In genomic region chr3R:8847096-8847639, dm6 we compare ENCODE assay signal across 5 fruit fly cellular contexts.
A peak's percentile ranks its signal among the peaks of the same experiment; 100 is the strongest.
TF ChIP-seq lines count a peak whose summit lies in the region.

No protein-coding gene starts in this region.

- no peak for TF ChIP-seq CTCF in whole organism, embryonic (GFP tag; optimal IDR thresholded peaks at IDR 0.05; lab: Kevin White, UChicago)

TF ChIP-seq in whole organism, adult, 20 proteins besides CTCF, POLR2A, EP300 and RAD21:
- no peak for TF ChIP-seq CG5204 (GFP tag; optimal IDR thresholded peaks at IDR 0.05; lab: Kevin White, UChicago)
- TF ChIP-seq Hr96 (GFP tag; optimal IDR thresholded peaks at IDR 0.05; lab: Kevin White, UChicago) = no peak
- peak; percentile 28 for TF ChIP-seq CG7101 (tag; optimal IDR thresholded peaks at IDR 0.05; lab: Kevin White, UChicago)
- TF ChIP-seq cnc (optimal IDR thresholded peaks at IDR 0.05; lab: Kevin White, UChicago) = no peak
- TF ChIP-seq tj (GFP tag; optimal IDR thresholded peaks at IDR 0.05; lab: Kevin White, UChicago) = peak; percentile 99
- no peak for TF ChIP-seq kay (GFP tag; lab: Kevin White, UChicago; ENCODE audit: borderline replicate concordance)
- no peak for TF ChIP-seq toe (GFP tag; optimal IDR thresholded peaks at IDR 0.05; lab: Kevin White, UChicago)
- no peak for TF ChIP-seq CG1620 (GFP tag; optimal IDR thresholded peaks at IDR 0.05; lab: Kevin White, UChicago)
- no peak for TF ChIP-seq CG11617 (GFP tag; optimal IDR thresholded peaks at IDR 0.05; lab: Kevin White, UChicago)
- no peak for TF ChIP-seq Clk (GFP tag; optimal IDR thresholded peaks at IDR 0.05; lab: Kevin White, UChicago)
- TF ChIP-seq CG7045 (GFP tag; optimal IDR thresholded peaks at IDR 0.05; lab: Kevin White, UChicago) = no peak
- TF ChIP-seq CG14711 (tag; optimal IDR thresholded peaks at IDR 0.05; lab: Kevin White, UChicago) = peak; percentile 45
- TF ChIP-seq ovo (GFP tag; optimal IDR thresholded peaks at IDR 0.05; lab: Kevin White, UChicago) = no peak
- TF ChIP-seq CG12768 (GFP tag; optimal IDR thresholded peaks at IDR 0.05; lab: Kevin White, UChicago) = no peak
- no peak for TF ChIP-seq Crg-1 (GFP tag; optimal IDR thresholded peaks at IDR 0.05; lab: Kevin White, UChicago)
- no peak for TF ChIP-seq Mnt (GFP tag; optimal IDR thresholded peaks at IDR 0.05; lab: Kevin White, UChicago)
- peak; percentile 37 for TF ChIP-seq pad (GFP tag; optimal IDR thresholded peaks at IDR 0.05; lab: Kevin White, UChicago)
- TF ChIP-seq bab1 (GFP tag; optimal IDR thresholded peaks at IDR 0.05; lab: Kevin White, UChicago) = peak; percentile 50
- no peak for TF ChIP-seq CG33017 (tag; optimal IDR thresholded peaks at IDR 0.05; lab: Kevin White, UChicago)

TF ChIP-seq in whole organism, embryonic, 481 proteins besides CTCF, POLR2A, EP300 and RAD21:
- peak; percentile 15 for TF ChIP-seq Sox102F (GFP tag; optimal IDR thresholded peaks at IDR 0.05; lab: Kevin White, UChicago)
- peak; percentile 36 for TF ChIP-seq sens (GFP tag; lab: Kevin White, UChicago)
- TF ChIP-seq gem (tag; optimal IDR thresholded peaks at IDR 0.05; lab: Kevin White, UChicago) = peak; percentile 24
- TF ChIP-seq Ptx1 (GFP tag; IDR thresholded peaks at IDR 0.05; lab: Robert Waterston, UW) = 0 out of 2 replicates have a peak, but pooled peaks have one; percentile 18
- TF ChIP-seq Drgx (GFP tag; IDR thresholded peaks at IDR 0.05; lab: Robert Waterston, UW) = peak; percentile 31; the same call in 1 of the 2 replicates
- no peak for TF ChIP-seq scrt (GFP tag; optimal IDR thresholded peaks at IDR 0.05; lab: Kevin White, UChicago)
- TF ChIP-seq bsh (GFP tag; optimal IDR thresholded peaks at IDR 0.05; lab: Kevin White, UChicago) = peak; percentile 7 to 22
- TF ChIP-seq Ssrp (tag; optimal IDR thresholded peaks at IDR 0.05; lab: Kevin White, UChicago) = peak; percentile 6
- TF ChIP-seq CG1792 (GFP tag; optimal IDR thresholded peaks at IDR 0.05; lab: Kevin White, UChicago) = no peak
- no peak for TF ChIP-seq salm (tag; optimal IDR thresholded peaks at IDR 0.05; lab: Kevin White, UChicago)
- peak; percentile 44; the same call in 2 of the 3 replicates for TF ChIP-seq row (GFP tag; IDR thresholded peaks at IDR 0.05; lab: Robert Waterston, UW)
- 0 out of 2 replicates have a peak, but pooled peaks have one; percentile 9 for TF ChIP-seq sisA (GFP tag; IDR thresholded peaks at IDR 0.05; lab: Robert Waterston, UW)
- peak; percentile 66 for TF ChIP-seq grau (tag; optimal IDR thresholded peaks at IDR 0.05; lab: Kevin White, UChicago)

TF ChIP-seq in whole organism, prepupa, 60 proteins besides CTCF, POLR2A, EP300 and RAD21 (continues in another document):
- TF ChIP-seq fd85E (GFP tag; optimal IDR thresholded peaks at IDR 0.05; lab: Kevin White, UChicago) (no peak), CG15336 (GFP tag; IDR thresholded peaks at IDR 0.05; lab: Robert Waterston, UW) (peak; percentile 55), CG16779 (tag; optimal IDR thresholded peaks at IDR 0.05; lab: Kevin White, UChicago) (no peak), pdm3 (GFP tag; optimal IDR thresholded peaks at IDR 0.05; lab: Kevin White, UChicago) (peak; percentile 66), ss (GFP tag; optimal IDR thresholded peaks at IDR 0.05; lab: Kevin White, UChicago) (peak in 1 of 2 experiments; percentile 55), Met (GFP tag; optimal IDR thresholded peaks at IDR 0.05; lab: Kevin White, UChicago) (peak; percentile 54), Ets96B (tag; optimal IDR thresholded peaks at IDR 0.05; lab: Kevin White, UChicago) (peak; percentile 43), Ets21C (GFP tag; optimal IDR thresholded peaks at IDR 0.05; lab: Kevin White, UChicago) (peak; percentile 29), acj6 (GFP tag; optimal IDR thresholded peaks at IDR 0.05; lab: Kevin White, UChicago) (peak; percentile 74), Eip78C (GFP tag; lab: Kevin White, UChicago) (peak; percentile 83), Sox102F (GFP tag; optimal IDR thresholded peaks at IDR 0.05; lab: Kevin White, UChicago) (peak; percentile 50), CG8119 (GFP tag; IDR thresholded peaks at IDR 0.05; lab: Robert Waterston, UW) (peak; percentile 59; the same call in 2 of the 3 replicates), OdsH (GFP tag; optimal IDR thresholded peaks at IDR 0.05; lab: Kevin White, UChicago) (peak; percentile 64), Smox (GFP tag; optimal IDR thresholded peaks at IDR 0.05; lab: Kevin White, UChicago) (peak; percentile 32), Hr39 (GFP tag; optimal IDR thresholded peaks at IDR 0.05; lab: Kevin White, UChicago) (peak; percentile 52), dsx (GFP tag; optimal IDR thresholded peaks at IDR 0.05; lab: Kevin White, UChicago; ENCODE audit: poor library complexity, severe bottlenecking) (peak; percentile 12), Gug (GFP tag; IDR thresholded peaks at IDR 0.05; lab: Robert Waterston, UW) (no peak), CG9139 (GFP tag; optimal IDR thresholded peaks at IDR 0.05; lab: Kevin White, UChicago) (no peak), vri (GFP tag; optimal IDR thresholded peaks at IDR 0.05; lab: Kevin White, UChicago) (no peak), dac (GFP tag; optimal IDR thresholded peaks at IDR 0.05; lab: Kevin White, UChicago) (peak; percentile 11), CG7368 (GFP tag; optimal IDR thresholded peaks at IDR 0.05; lab: Kevin White, UChicago) (no peak)

TF ChIP-seq in whole organism, pupa, 21 proteins besides CTCF, POLR2A, EP300 and RAD21:
- TF ChIP-seq CG13204 (GFP tag; optimal IDR thresholded peaks at IDR 0.05; lab: Kevin White, UChicago) (no peak), Snoo (tag; optimal IDR thresholded peaks at IDR 0.05; lab: Kevin White, UChicago) (no peak), CG4496 (GFP tag; IDR thresholded peaks at IDR 0.05; lab: Robert Waterston, UW) (peak; percentile 65; the same call in 2 of the 3 replicates), CG15710 (tag; optimal IDR thresholded peaks at IDR 0.05; lab: Kevin White, UChicago) (peak; percentile 65), CG9948 (tag; optimal IDR thresholded peaks at IDR 0.05; lab: Kevin White, UChicago) (peak; percentile 55), CG32121 (GFP tag; IDR thresholded peaks at IDR 0.05; lab: Robert Waterston, UW) (peak; percentile 44; the same call in 1 of the 2 replicates), CG14655 (GFP tag; optimal IDR thresholded peaks at IDR 0.05; lab: Kevin White, UChicago) (peak; percentile 41), Pif1B (GFP tag; optimal IDR thresholded peaks at IDR 0.05; lab: Kevin White, UChicago) (peak; percentile 45), rn (GFP tag; IDR thresholded peaks at IDR 0.05; lab: Robert Waterston, UW) (0 out of 2 replicates have a peak, but pooled peaks have one; percentile 52), CG8159 (tag; optimal IDR thresholded peaks at IDR 0.05; lab: Kevin White, UChicago) (peak; percentile 70), CG17806 (tag; optimal IDR thresholded peaks at IDR 0.05; lab: Kevin White, UChicago) (peak; percentile 59), CG34367 (tag; optimal IDR thresholded peaks at IDR 0.05; lab: Kevin White, UChicago) (peak; percentile 51), CG8301 (tag; optimal IDR thresholded peaks at IDR 0.05; lab: Kevin White, UChicago) (peak; percentile 36), D1 (tag; optimal IDR thresholded peaks at IDR 0.05; lab: Kevin White, UChicago) (no peak), Pif1A (GFP tag; optimal IDR thresholded peaks at IDR 0.05; lab: Kevin White, UChicago) (peak; percentile 63), gl (tag; optimal IDR thresholded peaks at IDR 0.05; lab: Kevin White, UChicago) (no peak), EcR (GFP tag; optimal IDR thresholded peaks at IDR 0.05; lab: Kevin White, UChicago) (no peak), CG10348 (GFP tag; IDR thresholded peaks at IDR 0.05; lab: Robert Waterston, UW) (no peak), CG12605 (GFP tag; IDR thresholded peaks at IDR 0.05; lab: Robert Waterston, UW) (no peak), Ets98B (GFP tag; IDR thresholded peaks at IDR 0.05; lab: Robert Waterston, UW) (peak; percentile 60; the same call in 1 of the 2 replicates), fd96Ca (GFP tag; IDR thresholded peaks at IDR 0.05; lab: Robert Waterston, UW) (no peak; the same call in 2 of the 3 replicates)

TF ChIP-seq in whole organism, wandering third instar larva, 38 proteins besides CTCF, POLR2A, EP300 and RAD21 (continues in another document):
- no peak for TF ChIP-seq dsf (GFP tag; optimal IDR thresholded peaks at IDR 0.05; lab: Kevin White, UChicago; ENCODE audit: borderline replicate concordance)
- no peak for TF ChIP-seq CG32264 (GFP tag; optimal IDR thresholded peaks at IDR 0.05; lab: Kevin White, UChicago)
- peak; percentile 15 for TF ChIP-seq Hnf4 (GFP tag; optimal IDR thresholded peaks at IDR 0.05; lab: Kevin White, UChicago)
- peak; percentile 37 for TF ChIP-seq h (GFP tag; optimal IDR thresholded peaks at IDR 0.05; lab: Kevin White, UChicago)
- no peak for TF ChIP-seq GATAd (GFP tag; optimal IDR thresholded peaks at IDR 0.05; lab: Kevin White, UChicago)
- TF ChIP-seq ey (GFP tag; optimal IDR thresholded peaks at IDR 0.05; lab: Kevin White, UChicago) = peak; percentile 54
- TF ChIP-seq woc (GFP tag; optimal IDR thresholded peaks at IDR 0.05; lab: Kevin White, UChicago) = peak; percentile 11
- TF ChIP-seq br (GFP tag; optimal IDR thresholded peaks at IDR 0.05; lab: Kevin White, UChicago) = peak; percentile 9
- no peak for TF ChIP-seq Vsx2 (GFP tag; optimal IDR thresholded peaks at IDR 0.05; lab: Kevin White, UChicago; ENCODE audit: partially characterized antibody)
- TF ChIP-seq Rel (GFP tag; optimal IDR thresholded peaks at IDR 0.05; lab: Kevin White, UChicago) = no peak
- no peak for TF ChIP-seq Rel (tag; optimal IDR thresholded peaks at IDR 0.05; lab: Kevin White, UChicago)
- no peak for TF ChIP-seq Sp1 (GFP tag; optimal IDR thresholded peaks at IDR 0.05; lab: Kevin White, UChicago)
- TF ChIP-seq brk (GFP tag; optimal IDR thresholded peaks at IDR 0.05; lab: Kevin White, UChicago) = no peak
- no peak for TF ChIP-seq jim (GFP tag; optimal IDR thresholded peaks at IDR 0.05; lab: Kevin White, UChicago)
- TF ChIP-seq Abd-B (GFP tag; optimal IDR thresholded peaks at IDR 0.05; lab: Kevin White, UChicago) = no peak
- TF ChIP-seq foxo (GFP tag; optimal IDR thresholded peaks at IDR 0.05; lab: Kevin White, UChicago) = peak in 1 of 2 experiments; percentile 60
- TF ChIP-seq tai (GFP tag; optimal IDR thresholded peaks at IDR 0.05; lab: Kevin White, UChicago) = peak; percentile 51
- peak; percentile 44 for TF ChIP-seq OdsH (GFP tag; optimal IDR thresholded peaks at IDR 0.05; lab: Kevin White, UChicago)
- TF ChIP-seq Myc (optimal IDR thresholded peaks at IDR 0.05; lab: Kevin White, UChicago) = no peak
- no peak for TF ChIP-seq pan (optimal IDR thresholded peaks at IDR 0.05; lab: Kevin White, UChicago)
- TF ChIP-seq Dfd (GFP tag; optimal IDR thresholded peaks at IDR 0.05; lab: Kevin White, UChicago) = no peak
- peak; percentile 37 for TF ChIP-seq rgr (GFP tag; optimal IDR thresholded peaks at IDR 0.05; lab: Kevin White, UChicago)
- TF ChIP-seq sv (GFP tag; optimal IDR thresholded peaks at IDR 0.05; lab: Kevin White, UChicago) = no peak
- TF ChIP-seq CG9705 (GFP tag; optimal IDR thresholded peaks at IDR 0.05; lab: Kevin White, UChicago) = no peak
- peak; percentile 39 for TF ChIP-seq fru (GFP tag; optimal IDR thresholded peaks at IDR 0.05; lab: Kevin White, UChicago)
- TF ChIP-seq lola (GFP tag; optimal IDR thresholded peaks at IDR 0.05; lab: Kevin White, UChicago) = no peak
- TF ChIP-seq Hr78 (GFP tag; optimal IDR thresholded peaks at IDR 0.05; lab: Kevin White, UChicago) = no peak
